Worm (Caenorhabditis elegans) whole organism, mixed stage, embryonic: ENCODE measurements around the gene str-10.

Source experiments
- M03D4.4 ChIP-seq: sonication (generic microtip); optimal IDR thresholded peaks from 2 replicates; lab custom pipeline; 2017; ENCODE audit warnings: mild to moderate bottlenecking, missing genetic modification characterization, missing compliant biosample characterization
- bed-3 ChIP-seq: fragments of 200-800 bp; sonication (Bioruptor generic); optimal IDR thresholded peaks from 3 replicates; lab custom pipeline; 2018; ENCODE audit warnings: mild to moderate bottlenecking, missing genetic modification characterization, moderate library complexity, missing compliant biosample characterization
- blmp-1 ChIP-seq: fragments of 150-350 bp; optimal IDR thresholded peaks from 2 replicates; lab custom pipeline; 2014; ENCODE audit warnings: missing biosample characterization, missing genetic modification characterization
- ceh-39 ChIP-seq: fragments of 150-350 bp; optimal IDR thresholded peaks from 2 replicates; lab custom pipeline; 2014; ENCODE audit warnings: missing biosample characterization, missing genetic modification characterization
- ceh-43 ChIP-seq: fragments of 200-800 bp; sonication (Bioruptor generic); optimal IDR thresholded peaks from 2 replicates; lab custom pipeline; 2018; ENCODE audit warnings: mild to moderate bottlenecking, missing genetic modification characterization, moderate library complexity, missing compliant biosample characterization
- ceh-83 ChIP-seq: fragments of 200-800 bp; sonication (Bioruptor generic); optimal IDR thresholded peaks from 2 replicates; lab custom pipeline; 2018; ENCODE audit warnings: mild to moderate bottlenecking, missing genetic modification characterization, missing compliant biosample characterization
- ces-1 ChIP-seq: fragments of 150-350 bp; optimal IDR thresholded peaks from 2 replicates; lab custom pipeline; 2014; ENCODE audit warnings: missing biosample characterization, missing genetic modification reagents, missing genetic modification characterization
- cnd-1 ChIP-seq: fragments of 200-800 bp; sonication (Bioruptor generic); optimal IDR thresholded peaks from 2 replicates; lab custom pipeline; 2018; ENCODE audit warnings: mild to moderate bottlenecking, missing genetic modification characterization, missing compliant biosample characterization
- drap-1 ChIP-seq: fragments of 200-800 bp; sonication (Bioruptor generic); optimal IDR thresholded peaks from 3 replicates; lab custom pipeline; 2018; ENCODE audit warnings: mild to moderate bottlenecking, missing genetic modification characterization, missing compliant biosample characterization
- elt-1 ChIP-seq: sonication (generic microtip); optimal IDR thresholded peaks from 2 replicates; lab custom pipeline; 2017; ENCODE audit warnings: missing genetic modification characterization, mild to moderate bottlenecking, missing compliant biosample characterization, antibody characterized with exemption, moderate library complexity, borderline replicate concordance; ENCODE audit not compliant: insufficient read depth
- elt-3 ChIP-seq: fragments of 150-350 bp; optimal IDR thresholded peaks from 2 replicates; lab custom pipeline; 2014; ENCODE audit warnings: missing biosample characterization, missing genetic modification characterization
- flh-1 ChIP-seq: fragments of 200-800 bp; sonication (Bioruptor generic); optimal IDR thresholded peaks from 2 replicates; lab custom pipeline; 2018; ENCODE audit warnings: mild to moderate bottlenecking, missing genetic modification characterization, moderate library complexity, missing compliant biosample characterization
- ham-2 ChIP-seq: fragments of 200-800 bp; sonication (Bioruptor generic); optimal IDR thresholded peaks from 2 replicates; lab custom pipeline; 2018; ENCODE audit warnings: mild to moderate bottlenecking, missing genetic modification characterization, missing compliant biosample characterization
- hlh-1 ChIP-seq: fragments of 150-350 bp; optimal IDR thresholded peaks from 2 replicates; lab custom pipeline; 2014; ENCODE audit warnings: missing biosample characterization, missing genetic modification reagents, missing genetic modification characterization
- lin-13 ChIP-seq: fragments of 150-350 bp; optimal IDR thresholded peaks from 2 replicates; lab custom pipeline; 2014; ENCODE audit warnings: missing biosample characterization, missing genetic modification characterization
- lin-32 ChIP-seq: fragments of 200-800 bp; sonication (Bioruptor generic); optimal IDR thresholded peaks from 2 replicates; lab custom pipeline; 2018; ENCODE audit warnings: mild to moderate bottlenecking, missing genetic modification characterization, missing compliant biosample characterization
- lsy-2 ChIP-seq: fragments of 150-350 bp; optimal IDR thresholded peaks from 2 replicates; lab custom pipeline; 2014; ENCODE audit warnings: missing biosample characterization, missing genetic modification characterization
- mab-5 ChIP-seq: fragments of 150-350 bp; optimal IDR thresholded peaks from 2 replicates; lab custom pipeline; 2014; ENCODE audit warnings: missing biosample characterization, missing genetic modification characterization
- mls-2 ChIP-seq: sonication (generic microtip); optimal IDR thresholded peaks from 2 replicates; lab custom pipeline; 2016; ENCODE audit warnings: mild to moderate bottlenecking, missing genetic modification characterization, moderate library complexity, missing compliant biosample characterization
- nhr-12 ChIP-seq: fragments of 150-350 bp; optimal IDR thresholded peaks from 2 replicates; lab custom pipeline; 2014; ENCODE audit warnings: missing biosample characterization, missing genetic modification characterization
- nhr-2 ChIP-seq: fragments of 150-350 bp; optimal IDR thresholded peaks from 2 replicates; lab custom pipeline; 2014; ENCODE audit warnings: missing biosample characterization, missing genetic modification characterization
- nhr-28 ChIP-seq: fragments of 150-350 bp; optimal IDR thresholded peaks from 2 replicates; lab custom pipeline; 2014; ENCODE audit warnings: missing biosample characterization, missing genetic modification characterization
- nhr-76 ChIP-seq: sonication (generic microtip); optimal IDR thresholded peaks from 2 replicates; lab custom pipeline; 2017; ENCODE audit warnings: missing biosample characterization, missing genetic modification characterization
- pha-4 ChIP-seq: fragments of 150-350 bp; optimal IDR thresholded peaks from 2 replicates; lab custom pipeline; 2018; ENCODE audit warnings: missing biosample characterization, missing genetic modification reagents, missing genetic modification characterization
- sem-2 ChIP-seq: fragments of 200-800 bp; sonication (Bioruptor generic); optimal IDR thresholded peaks from 2 replicates; lab custom pipeline; 2018; ENCODE audit warnings: mild to moderate bottlenecking, missing genetic modification characterization, missing compliant biosample characterization
- snpc-4 ChIP-seq: fragments of 150-350 bp; optimal IDR thresholded peaks from 2 replicates; lab custom pipeline; 2014; ENCODE audit warnings: missing biosample characterization, missing genetic modification characterization
- tbx-8 ChIP-seq: fragments of 200-800 bp; sonication (Bioruptor generic); optimal IDR thresholded peaks from 2 replicates; lab custom pipeline; 2018; ENCODE audit warnings: mild to moderate bottlenecking, missing genetic modification characterization, moderate library complexity, missing compliant biosample characterization
- unc-120 ChIP-seq: sonication (generic microtip); optimal IDR thresholded peaks from 2 replicates; lab custom pipeline; 2017; ENCODE audit warnings: missing genetic modification characterization, missing compliant biosample characterization; ENCODE audit not compliant: poor library complexity, severe bottlenecking
- unc-39 ChIP-seq: fragments of 150-350 bp; optimal IDR thresholded peaks from 2 replicates; lab custom pipeline; 2014; ENCODE audit warnings: missing biosample characterization, missing genetic modification characterization
- unc-62 ChIP-seq: fragments of 150-350 bp; optimal IDR thresholded peaks from 2 replicates; lab custom pipeline; 2014; ENCODE audit warnings: missing biosample characterization, missing genetic modification reagents, missing genetic modification characterization
- zip-8 ChIP-seq: fragments of 150-350 bp; optimal IDR thresholded peaks from 2 replicates; lab custom pipeline; 2014; ENCODE audit warnings: missing biosample characterization, missing genetic modification characterization
- ztf-11 ChIP-seq: fragments of 150-350 bp; optimal IDR thresholded peaks from 2 replicates; lab custom pipeline; 2014; ENCODE audit warnings: missing biosample characterization, missing genetic modification characterization

str-10 gene

DNA sequence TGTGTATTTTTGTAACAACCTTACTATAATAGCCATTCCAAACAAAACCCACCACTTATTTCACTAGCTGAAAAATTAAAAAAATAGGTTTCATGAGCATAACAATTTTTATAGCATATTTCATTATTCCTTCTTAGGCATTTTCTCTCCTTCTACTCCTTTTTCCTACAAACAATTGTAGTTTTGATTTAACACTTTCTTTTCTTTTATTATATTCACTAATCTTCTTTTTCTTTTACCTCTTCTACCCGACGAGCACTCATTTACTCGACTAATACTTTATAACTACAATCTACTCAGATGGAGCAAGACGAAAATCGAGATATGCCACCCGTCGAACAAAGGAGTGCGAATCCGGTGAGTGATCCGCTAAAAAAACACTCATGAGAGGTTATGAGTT is 34.2 kb upstream of the str-10 start, which contains the start of gene C53C7.3:
Gene C53C7.3, plus strand, starts transcription at position 301 of the 400 bp plus-strand sequence.
- no peak for TF ChIP-seq mab-5 (tag; lab: Kevin White, UChicago)

DNA sequence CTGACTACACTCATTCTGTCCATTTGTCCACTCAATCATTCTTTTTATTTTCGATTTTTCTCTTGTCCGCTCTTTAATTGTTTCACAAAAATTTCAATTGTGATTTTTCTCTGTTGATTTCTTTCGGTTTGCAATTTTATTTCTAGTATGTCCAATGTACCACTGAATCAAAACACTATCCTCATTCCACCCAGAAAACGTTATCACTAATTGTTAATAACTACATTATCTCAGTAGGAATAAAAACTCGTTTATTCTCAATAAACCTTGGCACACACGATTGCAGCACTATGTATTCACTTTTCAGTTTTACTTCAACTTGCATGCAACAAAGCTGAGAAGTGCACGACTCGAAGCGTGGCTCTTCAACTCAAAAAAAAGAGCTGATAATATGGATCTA is 31.0 kb upstream of the str-10 start, which contains the start of gene K03A11.1:
Gene K03A11.1, plus strand, starts transcription at position 301 of the 400 bp plus-strand sequence.
- no peak for TF ChIP-seq ces-1 (GFP tag; lab: Kevin White, UChicago)
- TF ChIP-seq lin-13 (tag; lab: Kevin White, UChicago) = no peak
- TF ChIP-seq pha-4 = no peak
- TF ChIP-seq nhr-12 (tag; lab: Kevin White, UChicago) = no peak
- TF ChIP-seq mab-5 (tag; lab: Kevin White, UChicago) = no peak
- no peak for TF ChIP-seq cnd-1 (tag; lab: Kevin White, UChicago)

DNA sequence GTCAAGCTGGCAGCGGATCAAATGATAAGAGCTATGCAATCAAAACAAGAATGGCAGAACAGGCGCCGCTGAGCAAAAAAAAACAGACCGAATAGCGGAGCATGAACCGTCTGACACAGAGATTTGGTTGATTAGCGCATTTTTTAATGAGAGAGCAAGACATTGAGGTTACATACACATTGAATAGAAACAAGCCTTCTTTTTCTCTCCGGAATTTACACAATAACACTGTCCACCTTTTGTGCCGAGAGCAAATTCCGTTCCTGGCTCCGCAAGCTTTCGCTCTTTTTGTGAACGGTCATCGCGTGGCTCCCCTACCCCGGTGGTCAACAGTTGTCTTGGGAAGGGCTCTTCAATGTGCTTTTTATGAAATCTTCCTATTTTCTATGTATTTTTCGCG is 26.9 kb upstream of the str-10 start, which contains the start of gene K03A11.6:
Gene K03A11.6, plus strand, starts transcription at position 301 of the 400 bp plus-strand sequence.
- TF ChIP-seq blmp-1 (tag; lab: Kevin White, UChicago) = no peak
- no peak for TF ChIP-seq elt-3 (tag; lab: Kevin White, UChicago)
- TF ChIP-seq lin-32 (GFP tag; lab: Kevin White, UChicago) = no peak
- TF ChIP-seq ham-2 (GFP tag; lab: Kevin White, UChicago) = no peak
- TF ChIP-seq nhr-2 (tag; lab: Kevin White, UChicago) = no peak
- TF ChIP-seq tbx-8 (GFP tag; lab: Kevin White, UChicago) = no peak

DNA sequence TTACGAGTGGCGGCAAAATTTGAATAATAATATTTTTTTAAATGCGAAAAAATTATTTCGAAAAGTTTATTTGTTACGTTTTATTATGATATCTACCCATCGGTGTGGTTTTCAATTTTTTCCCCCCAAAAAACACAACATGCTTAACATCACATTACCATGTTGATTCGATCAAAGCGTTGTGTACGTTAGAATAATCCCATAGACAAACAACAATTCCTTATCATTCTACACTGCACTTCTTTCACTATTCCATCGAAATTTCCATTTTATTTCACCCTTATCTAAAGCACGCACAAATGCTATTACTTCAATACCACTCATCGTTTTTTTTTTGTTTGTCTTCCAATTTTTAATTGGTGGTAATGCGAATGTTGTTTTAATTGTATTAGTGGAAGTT is 22.4 kb upstream of the str-10 start:
- TF ChIP-seq elt-3 (tag; lab: Kevin White, UChicago) (no peak), zip-8 (tag; lab: Kevin White, UChicago) (no peak), ceh-83 (GFP tag; lab: Kevin White, UChicago) (no peak), sem-2 (GFP tag; lab: Kevin White, UChicago) (no peak), mab-5 (tag; lab: Kevin White, UChicago) (no peak), ces-1 (GFP tag; lab: Kevin White, UChicago) (no peak), drap-1 (GFP tag; lab: Kevin White, UChicago) (no peak), unc-39 (no peak), mls-2 (tag; lab: Kevin White, UChicago) (no peak), unc-62 (no peak), M03D4.4 (tag; lab: Kevin White, UChicago) (no peak), ztf-11 (tag; lab: Kevin White, UChicago) (no peak), flh-1 (GFP tag; lab: Kevin White, UChicago) (no peak), elt-1 (tag; lab: Kevin White, UChicago) (no peak), lsy-2 (no peak), tbx-8 (GFP tag; lab: Kevin White, UChicago) (no peak), ceh-43 (no peak), nhr-76 (tag; lab: Kevin White, UChicago) (no peak), nhr-28 (tag; lab: Kevin White, UChicago) (no peak), ceh-39 (tag; lab: Kevin White, UChicago) (no peak)

DNA sequence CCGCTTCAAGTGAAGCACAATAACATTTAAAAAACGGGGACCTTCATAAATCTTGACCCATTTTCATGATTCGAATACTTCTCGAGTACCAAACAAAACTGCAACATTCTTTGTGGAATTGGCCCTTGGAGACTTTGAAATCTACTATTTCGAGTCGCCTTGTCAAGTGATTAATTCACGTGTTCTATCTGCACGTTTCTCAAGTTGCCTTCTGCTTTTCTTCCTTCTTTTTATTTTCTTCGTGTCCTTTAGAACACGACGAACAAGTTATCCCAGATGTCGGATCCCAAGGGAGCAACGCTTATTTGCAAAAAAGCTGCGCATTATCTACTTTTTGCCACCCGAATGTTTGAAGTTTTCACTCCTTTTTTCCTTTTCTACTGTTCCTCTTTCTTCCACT is 21.1 kb upstream of the str-10 start:
- TF ChIP-seq ham-2 (GFP tag; lab: Kevin White, UChicago) (no peak), tbx-8 (GFP tag; lab: Kevin White, UChicago) (no peak), elt-1 (tag; lab: Kevin White, UChicago) (no peak), lin-13 (tag; lab: Kevin White, UChicago) (no peak), blmp-1 (tag; lab: Kevin White, UChicago) (no peak), mls-2 (tag; lab: Kevin White, UChicago) (no peak), bed-3 (GFP tag; lab: Kevin White, UChicago) (no peak), nhr-76 (tag; lab: Kevin White, UChicago) (no peak), snpc-4 (tag; lab: Kevin White, UChicago) (no peak), nhr-2 (tag; lab: Kevin White, UChicago) (no peak), unc-62 (no peak), ces-1 (GFP tag; lab: Kevin White, UChicago) (no peak), unc-120 (tag; lab: Kevin White, UChicago) (no peak), ceh-43 (no peak), lin-32 (GFP tag; lab: Kevin White, UChicago) (no peak), drap-1 (GFP tag; lab: Kevin White, UChicago) (no peak), sem-2 (GFP tag; lab: Kevin White, UChicago) (no peak), lsy-2 (no peak), hlh-1 (tag; lab: Kevin White, UChicago) (no peak)
